Worm (Caenorhabditis elegans) whole organism, L1 larva: Measurements from ENCODE around the gene F20B6.10.
A peak's percentile ranks its signal among the peaks of the same experiment; 100 is the strongest.

Experiments used
- C16A3.4 ChIP-seq: fragments of 150-350 bp; optimal IDR thresholded peaks from 2 replicates; lab custom pipeline; 2014; ENCODE audit warnings: missing biosample characterization, missing genetic modification characterization
- C34B4.2 ChIP-seq: sonication (generic microtip); optimal IDR thresholded peaks from 2 replicates; lab custom pipeline; 2017; ENCODE audit warnings: mild to moderate bottlenecking, missing genetic modification characterization, missing compliant biosample characterization
- F16B12.6 ChIP-seq: fragments of 150-350 bp; optimal IDR thresholded peaks from 2 replicates; lab custom pipeline; 2014; ENCODE audit warnings: missing biosample characterization, missing genetic modification characterization
- Y116A8C.19 ChIP-seq: sonication (generic microtip); optimal IDR thresholded peaks from 2 replicates; lab custom pipeline; 2016; ENCODE audit warnings: missing compliant biosample characterization, missing genetic modification characterization, borderline replicate concordance
- aha-1 ChIP-seq: fragments of 150-350 bp; optimal IDR thresholded peaks from 2 replicates; lab custom pipeline; 2014; ENCODE audit warnings: missing biosample characterization, missing genetic modification characterization
- alr-1 ChIP-seq: fragments of 200-800 bp; sonication (Bioruptor generic); optimal IDR thresholded peaks from 2 replicates; lab custom pipeline; 2018; ENCODE audit warnings: borderline replicate concordance, mild to moderate bottlenecking, missing genetic modification characterization, missing compliant biosample characterization
- aly-2 ChIP-seq: fragments of 150-350 bp; optimal IDR thresholded peaks from 2 replicates; lab custom pipeline; 2014; ENCODE audit warnings: missing biosample characterization, missing genetic modification characterization
- blmp-1 ChIP-seq: fragments of 150-350 bp; optimal IDR thresholded peaks from 2 replicates; lab custom pipeline; 2014; ENCODE audit warnings: missing biosample characterization, missing genetic modification characterization
- ceh-82 ChIP-seq, 3 experiments: fragments of 150-350 bp in 1 of 3; sonication (generic microtip) in 2 of 3; optimal IDR thresholded peaks; 2 replicates each; lab custom pipeline; 2014 to 2017; ENCODE audit warnings: missing biosample characterization in 3 of 3, missing genetic modification characterization in 3 of 3
- ceh-88 ChIP-seq: fragments of 200-800 bp; sonication (Bioruptor generic); IDR thresholded peaks from 2 replicates; pipeline ENCODE4 v1.3.6; 2022; ENCODE audit warnings: missing genetic modification characterization, missing compliant biosample characterization
- ceh-90 ChIP-seq: sonication (generic microtip); optimal IDR thresholded peaks from 2 replicates; lab custom pipeline; 2016; ENCODE audit warnings: missing genetic modification characterization, missing compliant biosample characterization
- ces-1 ChIP-seq: fragments of 150-350 bp; optimal IDR thresholded peaks from 2 replicates; lab custom pipeline; 2014; ENCODE audit warnings: missing biosample characterization, missing genetic modification reagents, missing genetic modification characterization
- efl-1 ChIP-seq, 4 experiments: fragments of 150-350 bp; optimal IDR thresholded peaks in 3 of 4; peaks in 1 of 4; 1 replicate in 1 of 4; 2 replicates in 3 of 4; lab custom pipeline; 2014; ENCODE audit warnings: missing biosample characterization in 2 of 4, missing genetic modification characterization in 2 of 4, missing genetic modification reagents in 2 of 4
- egl-27 ChIP-seq, 2 experiments: fragments of 150-350 bp in 1 of 2; sonication (generic microtip); optimal IDR thresholded peaks; 3 replicates each; lab custom pipeline; 2017 to 2018; ENCODE audit warnings: missing biosample characterization in 2 of 2, missing genetic modification characterization in 2 of 2, missing genetic modification reagents in 2 of 2
- elt-2 ChIP-seq: sonication (generic microtip); optimal IDR thresholded peaks from 2 replicates; lab custom pipeline; 2016; ENCODE audit warnings: missing genetic modification characterization, mild to moderate bottlenecking, inconsistent platforms, missing compliant biosample characterization, missing genetic modification reagents
- elt-3 ChIP-seq, 6 experiments: fragments of 150-350 bp in 1 of 6; sonication (generic microtip); optimal IDR thresholded peaks; 2 replicates each; lab custom pipeline; 2017 to 2018; ENCODE audit warnings: missing biosample characterization in 6 of 6, missing genetic modification characterization in 6 of 6, inconsistent platforms in 1 of 6
- ets-5 ChIP-seq: fragments of 200-800 bp; sonication (Bioruptor generic); IDR thresholded peaks from 2 replicates; pipeline ENCODE4 v1.3.6; 2022; ENCODE audit warnings: missing genetic modification characterization, missing compliant biosample characterization
- fkh-4 ChIP-seq: sonication (generic microtip); optimal IDR thresholded peaks from 2 replicates; lab custom pipeline; 2016; ENCODE audit warnings: missing compliant biosample characterization, missing genetic modification characterization, borderline replicate concordance
- fos-1 ChIP-seq: fragments of 150-350 bp; optimal IDR thresholded peaks from 2 replicates; lab custom pipeline; 2014; ENCODE audit warnings: missing biosample characterization, missing genetic modification characterization
- hpl-2 ChIP-seq: fragments of 150-350 bp; optimal IDR thresholded peaks from 2 replicates; lab custom pipeline; 2014; ENCODE audit warnings: missing biosample characterization, missing genetic modification reagents, missing genetic modification characterization
- irx-1 ChIP-seq: sonication (generic microtip); optimal IDR thresholded peaks from 2 replicates; lab custom pipeline; 2016; ENCODE audit warnings: missing genetic modification characterization, missing compliant biosample characterization
- jun-1 ChIP-seq: fragments of 150-350 bp; optimal IDR thresholded peaks from 2 replicates; lab custom pipeline; 2014; ENCODE audit warnings: missing biosample characterization, missing genetic modification reagents, missing genetic modification characterization
- lin-13 ChIP-seq: fragments of 150-350 bp; optimal IDR thresholded peaks from 2 replicates; lab custom pipeline; 2014; ENCODE audit warnings: missing biosample characterization, missing genetic modification reagents, missing genetic modification characterization
- lin-14 ChIP-seq: fragments of 200-800 bp; sonication (Bioruptor generic); optimal IDR thresholded peaks from 2 replicates; lab custom pipeline; 2018; ENCODE audit warnings: mild to moderate bottlenecking, missing genetic modification characterization, moderate library complexity, missing compliant biosample characterization
- lin-15B ChIP-seq: fragments of 150-350 bp; sonication (generic microtip); optimal IDR thresholded peaks from 3 replicates; lab custom pipeline; 2014; ENCODE audit warnings: missing biosample characterization, missing genetic modification characterization
- lir-3 ChIP-seq: sonication (generic microtip); optimal IDR thresholded peaks from 2 replicates; lab custom pipeline; 2016; ENCODE audit warnings: mild to moderate bottlenecking, missing genetic modification characterization, moderate library complexity, missing compliant biosample characterization; ENCODE audit not compliant: poor library complexity
- mab-9 ChIP-seq: fragments of 200-800 bp; sonication (Bioruptor generic); IDR thresholded peaks from 2 replicates; pipeline ENCODE4 v1.3.6; 2022; ENCODE audit warnings: missing genetic modification reagents, missing genetic modification characterization, missing compliant biosample characterization
- mdl-1 ChIP-seq, 2 experiments: fragments of 150-350 bp; optimal IDR thresholded peaks; 2 replicates each; lab custom pipeline; 2014 to 2017; ENCODE audit warnings: missing biosample characterization in 2 of 2, missing genetic modification characterization in 2 of 2, inconsistent platforms in 1 of 2
- mef-2 ChIP-seq: fragments of 150-350 bp; optimal IDR thresholded peaks from 2 replicates; lab custom pipeline; 2014; ENCODE audit warnings: missing biosample characterization, missing genetic modification characterization
- nhr-11 ChIP-seq: fragments of 150-350 bp; optimal IDR thresholded peaks from 2 replicates; lab custom pipeline; 2014; ENCODE audit warnings: missing biosample characterization, missing genetic modification characterization
- nhr-19 ChIP-seq: fragments of 200-800 bp; sonication (Bioruptor generic); conservative IDR thresholded peaks from 2 replicates; pipeline ENCODE4 v1.3.6; 2022; ENCODE audit warnings: missing genetic modification characterization, missing compliant biosample characterization
- nhr-20 ChIP-seq: sonication (generic microtip); optimal IDR thresholded peaks from 2 replicates; lab custom pipeline; 2016; ENCODE audit warnings: mild to moderate bottlenecking, missing genetic modification characterization, missing compliant biosample characterization
- nhr-28 ChIP-seq: fragments of 150-350 bp; optimal IDR thresholded peaks from 2 replicates; lab custom pipeline; 2014; ENCODE audit warnings: missing biosample characterization, missing genetic modification characterization
- nhr-47 ChIP-seq: sonication (generic microtip); optimal IDR thresholded peaks from 2 replicates; lab custom pipeline; 2016; ENCODE audit warnings: mild to moderate bottlenecking, missing genetic modification characterization, moderate library complexity, missing compliant biosample characterization
- nhr-71 ChIP-seq: sonication (generic microtip); optimal IDR thresholded peaks from 2 replicates; lab custom pipeline; 2016; ENCODE audit warnings: mild to moderate bottlenecking, missing genetic modification characterization, moderate library complexity, missing compliant biosample characterization
- nhr-90 ChIP-seq: sonication (generic microtip); optimal IDR thresholded peaks from 2 replicates; lab custom pipeline; 2016; ENCODE audit warnings: mild to moderate bottlenecking, missing genetic modification characterization, missing compliant biosample characterization; ENCODE audit not compliant: poor library complexity
- pax-3 ChIP-seq: fragments of 200-800 bp; sonication (Bioruptor generic); optimal IDR thresholded peaks from 2 replicates; lab custom pipeline; 2018; ENCODE audit warnings: mild to moderate bottlenecking, missing genetic modification characterization, moderate library complexity, missing compliant biosample characterization
- pqm-1 ChIP-seq: sonication (generic microtip); optimal IDR thresholded peaks from 3 replicates; lab custom pipeline; 2017; ENCODE audit warnings: missing biosample characterization, missing genetic modification characterization
- snpc-4 ChIP-seq: fragments of 150-350 bp; optimal IDR thresholded peaks from 2 replicates; lab custom pipeline; 2014; ENCODE audit warnings: missing biosample characterization, missing genetic modification characterization
- snu-23 ChIP-seq: sonication (generic microtip); optimal IDR thresholded peaks from 2 replicates; lab custom pipeline; 2016; ENCODE audit warnings: missing genetic modification characterization, missing compliant biosample characterization
- sptf-1 ChIP-seq: fragments of 150-350 bp; optimal IDR thresholded peaks from 2 replicates; lab custom pipeline; 2014; ENCODE audit warnings: missing biosample characterization, missing genetic modification characterization
- sup-37 ChIP-seq: fragments of 200-800 bp; sonication (Bioruptor generic); optimal IDR thresholded peaks from 2 replicates; lab custom pipeline; 2018; ENCODE audit warnings: mild to moderate bottlenecking, missing genetic modification characterization, missing compliant biosample characterization
- tlp-1 ChIP-seq: fragments of 150-350 bp; optimal IDR thresholded peaks from 2 replicates; lab custom pipeline; 2014; ENCODE audit warnings: missing biosample characterization, missing genetic modification characterization
- unc-130 ChIP-seq: fragments of 150-350 bp; optimal IDR thresholded peaks from 2 replicates; lab custom pipeline; 2017; ENCODE audit warnings: missing biosample characterization, missing genetic modification characterization, inconsistent platforms
- unc-30 ChIP-seq: sonication (generic microtip); optimal IDR thresholded peaks from 2 replicates; lab custom pipeline; 2017; ENCODE audit warnings: missing biosample characterization, missing genetic modification characterization
- unc-62 ChIP-seq: fragments of 150-350 bp; optimal IDR thresholded peaks from 2 replicates; lab custom pipeline; 2014; ENCODE audit warnings: missing biosample characterization, missing genetic modification reagents, missing genetic modification characterization
- unc-98 ChIP-seq: fragments of 200-800 bp; sonication (Bioruptor generic); IDR thresholded peaks from 2 replicates; pipeline ENCODE4 v1.3.6; 2022; ENCODE audit warnings: missing genetic modification characterization, missing compliant biosample characterization
- xbp-1 ChIP-seq: sonication (generic microtip); optimal IDR thresholded peaks from 2 replicates; lab custom pipeline; 2016; ENCODE audit warnings: missing genetic modification characterization, missing compliant biosample characterization
- zag-1 ChIP-seq: fragments of 150-350 bp; optimal IDR thresholded peaks from 2 replicates; lab custom pipeline; 2014; ENCODE audit warnings: missing biosample characterization, missing genetic modification characterization

The F20B6.10 gene

DNA sequence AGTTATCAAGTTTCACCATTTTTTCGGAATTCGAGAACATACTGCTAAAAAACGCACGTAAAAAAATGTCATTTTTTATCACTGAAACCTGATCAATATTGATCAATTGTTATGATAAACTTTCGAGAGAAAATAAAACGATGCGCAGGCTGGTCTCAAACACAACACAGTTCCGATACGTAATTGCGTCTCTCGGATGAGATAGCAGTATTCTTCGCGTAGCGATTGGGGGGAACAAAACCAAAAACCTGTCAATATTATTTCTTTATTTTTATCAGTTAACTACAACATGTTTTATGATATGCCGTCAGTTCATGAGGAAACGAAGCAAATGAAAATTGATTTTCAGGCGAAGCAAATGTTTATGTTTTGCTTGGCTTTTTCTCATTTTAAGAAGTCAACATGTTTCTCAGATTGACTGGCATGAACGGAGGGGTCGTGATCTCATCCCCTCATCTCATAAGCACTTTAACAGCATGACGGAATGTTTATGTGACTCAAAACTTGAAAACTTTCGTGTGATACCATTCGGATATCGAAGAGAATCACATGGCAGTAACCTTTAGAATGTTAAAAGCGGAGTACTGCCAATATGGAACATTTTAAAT is 1.4 kb downstream of the F20B6.10 start:
- TF ChIP-seq elt-3 (tag; optimal IDR thresholded peaks at IDR 0.05; lab: Kevin White, UChicago) (peak in 1 of 6 experiments; percentile 53), snu-23 (no peak), nhr-90 (tag; lab: Kevin White, UChicago) (peak; percentile 32), aly-2 (tag; lab: Kevin White, UChicago) (no peak), mdl-1 (tag; optimal IDR thresholded peaks at IDR 0.05; lab: Kevin White, UChicago) (no peak), irx-1 (tag; lab: Kevin White, UChicago) (no peak), pax-3 (no peak), tlp-1 (tag; lab: Kevin White, UChicago) (no peak), nhr-20 (tag; lab: Kevin White, UChicago) (peak; percentile 31), elt-2 (tag; lab: Kevin White, UChicago) (peak; percentile 52), jun-1 (tag; lab: Kevin White, UChicago) (no peak), xbp-1 (tag; lab: Kevin White, UChicago) (no peak), sptf-1 (tag; lab: Kevin White, UChicago) (no peak), blmp-1 (tag; lab: Kevin White, UChicago) (peak; percentile 19), unc-98 (GFP tag; lab: Robert Waterston, UW) (no peak), fos-1 (tag; lab: Kevin White, UChicago) (no peak), efl-1 (optimal IDR thresholded peaks at IDR 0.05; lab: Kevin White, UChicago) (no peak), efl-1 (GFP tag; optimal IDR thresholded peaks at IDR 0.05 in 1 of 2; lab: Kevin White, UChicago) (peak in 1 of 2 experiments; percentile 42), lir-3 (tag; lab: Kevin White, UChicago) (no peak), zag-1 (tag; lab: Kevin White, UChicago) (no peak), nhr-71 (tag; lab: Kevin White, UChicago) (peak; percentile 11), snpc-4 (tag; lab: Kevin White, UChicago) (no peak), ceh-90 (tag; lab: Kevin White, UChicago) (no peak), C34B4.2 (tag; lab: Kevin White, UChicago) (no peak), nhr-19 (GFP tag; lab: Robert Waterston, UW) (no peak), Y116A8C.19 (tag; lab: Kevin White, UChicago) (no peak), lin-14 (GFP tag; lab: Kevin White, UChicago) (peak; percentile 33)

DNA sequence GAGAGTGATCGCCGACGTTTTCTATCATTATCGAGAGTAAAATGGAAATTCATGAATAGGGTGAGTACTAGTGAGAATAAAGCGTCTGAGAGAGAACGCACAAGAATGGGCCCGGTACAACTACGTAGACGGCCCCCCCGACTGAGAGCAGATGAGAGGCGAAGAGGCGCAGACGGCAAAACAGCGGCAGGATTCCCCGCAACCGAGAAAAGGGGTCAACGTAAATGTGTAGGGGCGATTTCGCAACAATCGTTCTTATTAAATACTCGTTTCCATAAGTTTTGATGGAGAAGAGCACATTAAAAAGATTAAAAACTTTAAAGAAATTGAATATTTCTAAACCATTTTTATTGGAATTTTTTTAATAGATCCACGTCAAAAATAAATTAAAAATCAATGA is 2.4 kb downstream of the F20B6.10 start:
- peak; percentile 2 for TF ChIP-seq snu-23
- no peak for TF ChIP-seq alr-1 (tag; lab: Kevin White, UChicago)
- peak; percentile 9 for TF ChIP-seq snpc-4 (tag; lab: Kevin White, UChicago)
- no peak for TF ChIP-seq ces-1
- no peak for TF ChIP-seq nhr-28 (tag; lab: Kevin White, UChicago)
- TF ChIP-seq unc-98 (GFP tag; lab: Robert Waterston, UW): no peak
- no peak for TF ChIP-seq unc-30 (tag; lab: Kevin White, UChicago)
- TF ChIP-seq unc-62 (GFP tag; lab: Kevin White, UChicago): no peak
- TF ChIP-seq jun-1 (tag; lab: Kevin White, UChicago): no peak
- TF ChIP-seq hpl-2: no peak
- peak; percentile 23 for TF ChIP-seq nhr-47 (tag; lab: Kevin White, UChicago)
- TF ChIP-seq ceh-82 (tag; optimal IDR thresholded peaks at IDR 0.05; lab: Kevin White, UChicago): no peak
- no peak for TF ChIP-seq irx-1 (tag; lab: Kevin White, UChicago)
- no peak for TF ChIP-seq ceh-88 (GFP tag; lab: Robert Waterston, UW)
- TF ChIP-seq unc-130 (tag; lab: Kevin White, UChicago): no peak
- TF ChIP-seq sup-37 (GFP tag; lab: Kevin White, UChicago): no peak
- TF ChIP-seq tlp-1 (tag; lab: Kevin White, UChicago): no peak
- TF ChIP-seq mab-9 (GFP tag; lab: Robert Waterston, UW): no peak
- TF ChIP-seq lir-3 (tag; lab: Kevin White, UChicago): no peak
- no peak for TF ChIP-seq pqm-1
- TF ChIP-seq C16A3.4: no peak
- no peak for TF ChIP-seq fkh-4
- TF ChIP-seq egl-27 (tag; optimal IDR thresholded peaks at IDR 0.05; lab: Kevin White, UChicago): no peak
- TF ChIP-seq C34B4.2 (tag; lab: Kevin White, UChicago): no peak
- no peak for TF ChIP-seq mef-2 (tag; lab: Kevin White, UChicago)
- TF ChIP-seq lin-14 (GFP tag; lab: Kevin White, UChicago): peak; percentile 59
- TF ChIP-seq ets-5 (GFP tag; lab: Robert Waterston, UW): no peak
- TF ChIP-seq aha-1 (tag; lab: Kevin White, UChicago): no peak
- TF ChIP-seq lin-15B (tag; lab: Kevin White, UChicago): no peak
- no peak for TF ChIP-seq Y116A8C.19 (tag; lab: Kevin White, UChicago)
- TF ChIP-seq F16B12.6: no peak
- TF ChIP-seq nhr-11: no peak
- no peak for TF ChIP-seq lin-13 (GFP tag; lab: Kevin White, UChicago)
